Worm (Caenorhabditis elegans) whole organism, L4 larva: ENCODE measurements around the gene faah-1.

Experiments
- F37D6.2 ChIP-seq: sonication (generic microtip); optimal IDR thresholded peaks from 2 replicates; lab custom pipeline; 2016; ENCODE audit warnings: mild to moderate bottlenecking, missing genetic modification characterization, missing compliant biosample characterization
- F44E2.7 ChIP-seq: fragments of 200-800 bp; sonication (Bioruptor generic); IDR thresholded peaks from 2 replicates; pipeline ENCODE4 v2.1.2; 2022; ENCODE audit warnings: missing genetic modification characterization, missing compliant biosample characterization
- F49E8.2 ChIP-seq: sonication (generic microtip); optimal IDR thresholded peaks from 2 replicates; lab custom pipeline; 2016; ENCODE audit warnings: missing compliant biosample characterization, mild to moderate bottlenecking, missing genetic modification characterization, borderline replicate concordance
- R02D3.7 ChIP-seq: fragments of 150-350 bp; sonication (generic microtip); optimal IDR thresholded peaks from 3 replicates; lab custom pipeline; 2014; ENCODE audit warnings: missing biosample characterization, missing genetic modification characterization
- T26A8.4 ChIP-seq: fragments of 200-800 bp; sonication (Bioruptor generic); IDR thresholded peaks from 2 replicates; pipeline ENCODE4 v1.3.6; 2022; ENCODE audit warnings: missing genetic modification characterization, missing compliant biosample characterization
- Y48G9A.11 ChIP-seq: fragments of 200-800 bp; sonication (Bioruptor generic); IDR thresholded peaks from 2 replicates; pipeline ENCODE4 v1.3.6; 2022; ENCODE audit warnings: missing genetic modification reagents, missing genetic modification characterization, missing compliant biosample characterization
- Y75B8A.6 ChIP-seq: fragments of 200-800 bp; sonication (Bioruptor generic); IDR thresholded peaks from 2 replicates; pipeline ENCODE4 v1.3.6; 2022; ENCODE audit warnings: missing genetic modification reagents, missing genetic modification characterization, missing compliant biosample characterization
- ZK337.2 ChIP-seq: fragments of 200-800 bp; sonication (Bioruptor generic); IDR thresholded peaks from 2 replicates; pipeline ENCODE4 v1.3.6; 2022; ENCODE audit warnings: missing genetic modification reagents, missing genetic modification characterization, missing compliant biosample characterization
- ZK546.5 ChIP-seq, 2 experiments: sonication (generic microtip); optimal IDR thresholded peaks; 2 replicates each; lab custom pipeline; 2017; ENCODE audit warnings: missing biosample characterization in 2 of 2, missing genetic modification characterization in 2 of 2
- attf-4 ChIP-seq: sonication (generic microtip); optimal IDR thresholded peaks from 3 replicates; lab custom pipeline; 2017; ENCODE audit warnings: missing biosample characterization, missing genetic modification characterization
- ceh-32 ChIP-seq: sonication (generic microtip); optimal IDR thresholded peaks from 2 replicates; lab custom pipeline; 2016; ENCODE audit warnings: mild to moderate bottlenecking, missing genetic modification characterization, missing compliant biosample characterization; ENCODE audit not compliant: poor library complexity
- ceh-44 ChIP-seq: fragments of 200-800 bp; sonication (Bioruptor generic); IDR thresholded peaks from 2 replicates; pipeline ENCODE4 v1.3.6; 2022; ENCODE audit warnings: missing genetic modification reagents, missing genetic modification characterization, missing compliant biosample characterization
- ceh-62 ChIP-seq: sonication (generic microtip); optimal IDR thresholded peaks from 2 replicates; lab custom pipeline; 2017; ENCODE audit warnings: missing biosample characterization, missing genetic modification characterization
- ceh-82 ChIP-seq: sonication (generic microtip); optimal IDR thresholded peaks from 2 replicates; lab custom pipeline; 2017; ENCODE audit warnings: missing biosample characterization, missing genetic modification characterization
- ces-1 ChIP-seq: fragments of 150-350 bp; sonication (generic microtip); optimal IDR thresholded peaks from 4 replicates; lab custom pipeline; 2014; ENCODE audit warnings: missing biosample characterization, missing genetic modification reagents, missing genetic modification characterization
- daf-16 ChIP-seq, 3 experiments: sonication (generic microtip); optimal IDR thresholded peaks; 2 replicates each; lab custom pipeline; 2016 to 2017; ENCODE audit warnings: missing genetic modification characterization in 3 of 3, missing genetic modification reagents in 3 of 3, mild to moderate bottlenecking in 2 of 3, missing compliant biosample characterization in 2 of 3, missing biosample characterization in 1 of 3, moderate library complexity in 1 of 3
- daf-19 ChIP-seq: fragments of 200-800 bp; sonication (Bioruptor generic); conservative IDR thresholded peaks from 2 replicates; pipeline ENCODE4 v1.3.6; 2022; ENCODE audit warnings: missing genetic modification characterization, missing compliant biosample characterization
- dmd-8 ChIP-seq: fragments of 200-800 bp; sonication (Bioruptor generic); IDR thresholded peaks from 2 replicates; pipeline ENCODE4 v1.3.6; 2022; ENCODE audit warnings: missing genetic modification characterization, missing compliant biosample characterization
- egl-27 ChIP-seq: sonication (generic microtip); optimal IDR thresholded peaks from 3 replicates; lab custom pipeline; 2017; ENCODE audit warnings: missing biosample characterization, missing genetic modification reagents, missing genetic modification characterization
- egl-43 ChIP-seq: fragments of 200-800 bp; sonication (Bioruptor generic); IDR thresholded peaks from 2 replicates; pipeline ENCODE4 v1.3.6; 2022; ENCODE audit warnings: missing genetic modification reagents, missing genetic modification characterization, missing compliant biosample characterization
- fkh-10 ChIP-seq: fragments of 150-350 bp; optimal IDR thresholded peaks from 2 replicates; lab custom pipeline; 2014; ENCODE audit warnings: missing biosample characterization, missing genetic modification reagents, missing genetic modification characterization
- fos-1 ChIP-seq: fragments of 150-350 bp; optimal IDR thresholded peaks from 2 replicates; lab custom pipeline; 2014; ENCODE audit warnings: missing biosample characterization, missing genetic modification characterization
- hlh-11 ChIP-seq: fragments of 200-800 bp; sonication (Bioruptor generic); optimal IDR thresholded peaks from 2 replicates; lab custom pipeline; 2018; ENCODE audit warnings: mild to moderate bottlenecking, missing genetic modification characterization, missing compliant biosample characterization
- jun-1 ChIP-seq: fragments of 150-350 bp; optimal IDR thresholded peaks from 2 replicates; lab custom pipeline; 2014; ENCODE audit warnings: missing biosample characterization, missing genetic modification reagents, missing genetic modification characterization
- lim-7 ChIP-seq: fragments of 200-800 bp; sonication (Bioruptor generic); IDR thresholded peaks from 2 replicates; pipeline ENCODE4 v1.3.6; 2022; ENCODE audit warnings: missing genetic modification characterization, missing compliant biosample characterization
- lin-1 ChIP-seq: fragments of 200-800 bp; sonication (Bioruptor generic); IDR thresholded peaks from 2 replicates; pipeline ENCODE4 v1.3.6; 2022; ENCODE audit warnings: missing genetic modification reagents, missing genetic modification characterization, missing compliant biosample characterization
- lsy-2 ChIP-seq, 2 experiments: fragments of 150-350 bp in 1 of 2; sonication (generic microtip) in 1 of 2; optimal IDR thresholded peaks; 2 replicates each; lab custom pipeline; 2014 to 2017; ENCODE audit warnings: missing biosample characterization in 2 of 2, missing genetic modification characterization in 2 of 2
- mep-1 ChIP-seq: fragments of 150-350 bp; sonication (generic microtip); optimal IDR thresholded peaks from 3 replicates; lab custom pipeline; 2014; ENCODE audit warnings: missing biosample characterization, missing genetic modification characterization
- mes-2 ChIP-seq: sonication (generic microtip); optimal IDR thresholded peaks from 2 replicates; lab custom pipeline; 2016; ENCODE audit warnings: missing genotype, mild to moderate bottlenecking, missing genetic modification characterization, missing compliant biosample characterization; ENCODE audit not compliant: poor library complexity, severe bottlenecking
- mxl-2 ChIP-seq: fragments of 200-800 bp; sonication (Bioruptor generic); conservative IDR thresholded peaks from 2 replicates; pipeline ENCODE4 v1.3.6; 2022; ENCODE audit warnings: missing genetic modification reagents, missing genetic modification characterization, missing compliant biosample characterization
- mxl-3 ChIP-seq: fragments of 200-800 bp; sonication (Bioruptor generic); optimal IDR thresholded peaks from 2 replicates; lab custom pipeline; 2018; ENCODE audit warnings: mild to moderate bottlenecking, missing genetic modification characterization, missing compliant biosample characterization
- nhr-10 ChIP-seq: fragments of 150-350 bp; optimal IDR thresholded peaks from 2 replicates; lab custom pipeline; 2014; ENCODE audit warnings: missing biosample characterization, missing genetic modification characterization
- nhr-102 ChIP-seq: sonication (generic microtip); optimal IDR thresholded peaks from 2 replicates; lab custom pipeline; 2016; ENCODE audit warnings: mild to moderate bottlenecking, missing genetic modification characterization, moderate library complexity, missing compliant biosample characterization
- nhr-25 ChIP-seq: sonication (generic microtip); optimal IDR thresholded peaks from 2 replicates; lab custom pipeline; 2017; ENCODE audit warnings: missing genetic modification characterization, mild to moderate bottlenecking, missing compliant biosample characterization, antibody characterized with exemption, moderate library complexity, borderline replicate concordance; ENCODE audit not compliant: insufficient read depth
- nhr-28 ChIP-seq: fragments of 150-350 bp; optimal IDR thresholded peaks from 2 replicates; lab custom pipeline; 2014; ENCODE audit warnings: missing biosample characterization, missing genetic modification characterization
- nhr-48 ChIP-seq: sonication (generic microtip); optimal IDR thresholded peaks from 2 replicates; lab custom pipeline; 2016; ENCODE audit warnings: mild to moderate bottlenecking, missing genetic modification characterization, missing compliant biosample characterization
- pha-4 ChIP-seq, 2 experiments: fragments of 150-350 bp in 1 of 2; fragments of 200-800 bp in 1 of 2; sonication (Bioruptor generic) in 1 of 2; IDR thresholded peaks in 1 of 2; optimal IDR thresholded peaks in 1 of 2; 2 replicates each; pipeline versions ENCODE4 v1.3.6 to Lab custom; 2014 to 2022; ENCODE audit warnings: missing genetic modification characterization in 2 of 2, missing genetic modification reagents in 2 of 2, missing biosample characterization in 1 of 2, missing compliant biosample characterization in 1 of 2
- php-3 ChIP-seq: fragments of 200-800 bp; sonication (Bioruptor generic); IDR thresholded peaks from 2 replicates; pipeline ENCODE4 v1.3.6; 2022; ENCODE audit warnings: missing genetic modification reagents, missing genetic modification characterization, missing compliant biosample characterization
- pqm-1 ChIP-seq: sonication (generic microtip); optimal IDR thresholded peaks from 2 replicates; lab custom pipeline; 2017; ENCODE audit warnings: missing biosample characterization, missing genetic modification characterization
- rbr-2 ChIP-seq: sonication (generic microtip); optimal IDR thresholded peaks from 2 replicates; lab custom pipeline; 2016; ENCODE audit warnings: missing genotype, missing genetic modification characterization, missing compliant biosample characterization
- skn-1 ChIP-seq: fragments of 150-350 bp; optimal IDR thresholded peaks from 2 replicates; lab custom pipeline; 2014; ENCODE audit warnings: missing biosample characterization, missing genetic modification characterization
- snpc-4 ChIP-seq: fragments of 150-350 bp; optimal IDR thresholded peaks from 2 replicates; lab custom pipeline; 2014; ENCODE audit warnings: missing biosample characterization, missing genetic modification characterization
- spr-3 ChIP-seq: fragments of 200-800 bp; sonication (Bioruptor generic); optimal IDR thresholded peaks from 2 replicates; lab custom pipeline; 2018; ENCODE audit warnings: mild to moderate bottlenecking, missing genetic modification characterization, missing compliant biosample characterization
- tag-97 ChIP-seq: fragments of 200-800 bp; sonication (Bioruptor generic); IDR thresholded peaks from 2 replicates; pipeline ENCODE4 v1.3.6; 2022; ENCODE audit warnings: missing genetic modification characterization, missing compliant biosample characterization
- tra-1 ChIP-seq: fragments of 200-800 bp; sonication (Bioruptor generic); IDR thresholded peaks from 2 replicates; pipeline ENCODE4 v1.3.6; 2022; ENCODE audit warnings: missing genetic modification reagents, missing genetic modification characterization, missing compliant biosample characterization
- unc-62 ChIP-seq, 3 experiments: fragments of 150-350 bp in 1 of 3; sonication (generic microtip); optimal IDR thresholded peaks in 2 of 3; peaks in 1 of 3; 1 replicate in 1 of 3; 2 replicates in 2 of 3; lab custom pipeline; 2014 to 2017; ENCODE audit warnings: missing biosample characterization in 3 of 3, missing genetic modification characterization in 3 of 3, missing genetic modification reagents in 3 of 3, missing genotype in 1 of 3
- zag-1 ChIP-seq: fragments of 150-350 bp; optimal IDR thresholded peaks from 2 replicates; lab custom pipeline; 2014; ENCODE audit warnings: missing biosample characterization, missing genetic modification characterization
- zfp-3 ChIP-seq: fragments of 200-800 bp; sonication (Bioruptor generic); conservative IDR thresholded peaks from 2 replicates; pipeline ENCODE4 v1.3.6; 2022; ENCODE audit warnings: missing genetic modification reagents, missing genetic modification characterization, missing compliant biosample characterization
- zip-11 ChIP-seq: fragments of 200-800 bp; sonication (Bioruptor generic); IDR thresholded peaks from 2 replicates; pipeline ENCODE4 v1.3.6; 2022; ENCODE audit warnings: missing genetic modification characterization, missing compliant biosample characterization
- zip-2 ChIP-seq: fragments of 150-350 bp; optimal IDR thresholded peaks from 2 replicates; lab custom pipeline; 2014; ENCODE audit warnings: missing biosample characterization, missing genetic modification characterization

faah-1 gene

ce11 chrIV:8151721-8152120, 7.5 kb upstream of the faah-1 start:
- peak; percentile 40 for TF ChIP-seq mep-1 (tag; lab: Kevin White, UChicago)
- TF ChIP-seq ZK337.2 (GFP tag; lab: Robert Waterston, UW): no peak
- no peak for TF ChIP-seq ceh-44 (GFP tag; lab: Robert Waterston, UW)
- no peak for TF ChIP-seq egl-27
- peak; percentile 82 for TF ChIP-seq hlh-11 (tag; lab: Kevin White, UChicago)
- peak; percentile 23 for TF ChIP-seq nhr-48 (tag; lab: Kevin White, UChicago)
- TF ChIP-seq mxl-3 (GFP tag; lab: Kevin White, UChicago): no peak
- TF ChIP-seq ces-1 (GFP tag; lab: Kevin White, UChicago): no peak
- TF ChIP-seq F49E8.2 (tag; lab: Kevin White, UChicago): no peak
- no peak for TF ChIP-seq ceh-82
- TF ChIP-seq T26A8.4 (GFP tag; lab: Robert Waterston, UW): no peak
- no peak for TF ChIP-seq ceh-62 (tag; lab: Kevin White, UChicago)
- TF ChIP-seq egl-43 (GFP tag; lab: Robert Waterston, UW): no peak
- TF ChIP-seq Y75B8A.6: no peak
- TF ChIP-seq mxl-2 (GFP tag; lab: Robert Waterston, UW): no peak
- no peak for TF ChIP-seq snpc-4 (tag; lab: Kevin White, UChicago)
- TF ChIP-seq unc-62 (GFP tag; optimal IDR thresholded peaks at IDR 0.05 in 1 of 2; lab: Kevin White, UChicago): no peak
- no peak for TF ChIP-seq unc-62 (tag; optimal IDR thresholded peaks at IDR 0.05; lab: Kevin White, UChicago)
- no peak for TF ChIP-seq F44E2.7 (GFP tag; lab: Robert Waterston, UW)
- TF ChIP-seq spr-3: no peak
- no peak for TF ChIP-seq zip-11
- TF ChIP-seq nhr-10 (tag; lab: Kevin White, UChicago): no peak
- peak in 1 of 2 experiments; percentile 33 for TF ChIP-seq lsy-2 (tag; optimal IDR thresholded peaks at IDR 0.05; lab: Kevin White, UChicago)
- no peak for TF ChIP-seq daf-19 (GFP tag; lab: Robert Waterston, UW)
- TF ChIP-seq jun-1: no peak
- TF ChIP-seq dmd-8: no peak
- peak; percentile 72 for TF ChIP-seq nhr-28 (tag; lab: Kevin White, UChicago)
- TF ChIP-seq nhr-102: peak; percentile 48
- no peak for TF ChIP-seq fos-1
- peak in 1 of 2 experiments; percentile 41 for TF ChIP-seq daf-16 (GFP tag; optimal IDR thresholded peaks at IDR 0.05; lab: Kevin White, UChicago)
- TF ChIP-seq daf-16 (tag; optimal IDR thresholded peaks at IDR 0.05; lab: Kevin White, UChicago): peak; percentile 93
- no peak for TF ChIP-seq ZK546.5 (tag; optimal IDR thresholded peaks at IDR 0.05; lab: Kevin White, UChicago)
- TF ChIP-seq mes-2 (tag; lab: Kevin White, UChicago): peak; percentile 28
- TF ChIP-seq lin-1 (GFP tag; lab: Robert Waterston, UW): peak; percentile 65; the same call in 1 of the 2 replicates
- TF ChIP-seq zag-1 (tag; lab: Kevin White, UChicago): no peak
- TF ChIP-seq lim-7 (GFP tag; lab: Robert Waterston, UW): no peak
- no peak for TF ChIP-seq pha-4 (GFP tag; IDR thresholded peaks at IDR 0.05; lab: Robert Waterston, UW)
- no peak for TF ChIP-seq pha-4 (tag; optimal IDR thresholded peaks at IDR 0.05; lab: Kevin White, UChicago)
- TF ChIP-seq nhr-25 (tag; lab: Kevin White, UChicago): no peak
- TF ChIP-seq tag-97 (GFP tag; lab: Robert Waterston, UW): no peak
- TF ChIP-seq ceh-32: no peak
- peak; percentile 72 for TF ChIP-seq pqm-1
- no peak for TF ChIP-seq Y48G9A.11
- no peak for TF ChIP-seq R02D3.7 (tag; lab: Kevin White, UChicago)
- no peak for TF ChIP-seq rbr-2 (tag; lab: Kevin White, UChicago)
- no peak for TF ChIP-seq zip-2 (tag; lab: Kevin White, UChicago)
- no peak for TF ChIP-seq fkh-10 (GFP tag; lab: Kevin White, UChicago)
- TF ChIP-seq zfp-3 (GFP tag; lab: Robert Waterston, UW): no peak
- no peak for TF ChIP-seq attf-4
- no peak for TF ChIP-seq F37D6.2 (tag; lab: Kevin White, UChicago)
- TF ChIP-seq tra-1 (GFP tag; lab: Robert Waterston, UW): peak; percentile 80
- peak; percentile 99 for TF ChIP-seq php-3 (GFP tag; lab: Robert Waterston, UW)
- TF ChIP-seq skn-1 (tag; lab: Kevin White, UChicago): no peak
